Worm (Caenorhabditis elegans) whole organism, dauer: ENCODE data around the gene pei-1.

Source experiments
- unc-62 ChIP-seq: sonication (generic microtip); optimal IDR thresholded peaks from 2 replicates; lab custom pipeline; 2017; ENCODE audit warnings: missing biosample characterization, missing genetic modification reagents, missing genetic modification characterization

pei-1 gene

ce11 chrIV:9545986-9546385, 46.3 kb downstream of the pei-1 start, which contains the start of gene T05A1.5:
Gene T05A1.5 (plus strand): TSS chrIV:9546286.
- TF ChIP-seq unc-62 (GFP tag; lab: Kevin White, UChicago) = no peak

DNA sequence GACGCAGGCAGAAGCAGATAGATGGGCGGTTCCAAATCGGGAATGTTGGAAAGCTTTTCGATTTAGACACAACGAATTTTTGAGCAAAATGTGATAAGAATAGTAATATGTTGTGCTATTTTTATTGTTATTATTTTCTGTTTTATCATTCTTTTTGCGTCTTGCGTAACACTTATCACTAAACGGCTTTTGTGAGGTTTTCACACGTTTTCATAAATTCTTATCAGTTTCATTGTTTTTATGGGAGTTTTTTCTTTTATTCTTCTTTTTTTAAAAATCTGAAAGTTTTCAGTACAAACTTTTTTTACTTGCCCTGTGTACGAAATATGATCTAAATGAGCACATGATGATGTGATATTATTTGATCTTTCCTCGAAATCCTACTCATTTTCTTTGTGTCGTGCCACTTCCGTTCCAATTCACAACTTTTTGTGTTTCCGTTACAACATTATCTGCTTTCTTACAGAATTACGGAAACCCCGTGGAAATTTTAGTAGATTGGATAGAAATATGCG, 51.9 kb downstream of the pei-1 start, which contains the start of gene fbl-1:
Gene fbl-1, plus strand, starts transcription at position 465 of the 515 bp plus-strand sequence.
- no peak for TF ChIP-seq unc-62 (GFP tag; lab: Kevin White, UChicago)
